Worm (Caenorhabditis elegans): Measurements from ENCODE around the gene wrt-6.
A peak's percentile ranks its signal among the peaks of the same experiment; 100 is the strongest.

DNA sequence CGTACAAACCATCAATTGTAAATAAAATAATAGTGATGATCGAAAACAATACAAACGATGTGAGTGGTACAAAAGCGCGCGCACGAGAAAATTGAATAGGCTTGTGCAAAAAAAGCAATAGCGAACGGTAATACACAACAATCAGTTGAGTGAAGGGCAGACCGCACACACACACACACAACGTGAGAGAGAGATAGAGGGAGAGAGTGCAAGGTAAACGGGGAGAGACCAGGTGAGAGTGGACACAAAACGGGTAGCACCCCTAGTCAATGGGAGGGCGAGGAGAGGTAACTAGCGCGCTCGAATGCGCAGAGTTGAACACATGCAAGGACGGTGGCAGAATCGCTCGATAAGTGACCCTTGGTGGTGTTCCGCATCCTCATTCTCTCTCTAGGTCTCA lies 7.8 kb upstream of the wrt-6 start:
- TF ChIP-seq elt-2 (tag; optimal IDR thresholded peaks at IDR 0.05) (peak; percentile 49), egl-27 (tag; optimal IDR thresholded peaks at IDR 0.05) (peak; percentile 15), snpc-4 (tag; optimal IDR thresholded peaks at IDR 0.05) (peak; percentile 1), fkh-2 (tag; optimal IDR thresholded peaks at IDR 0.05) (no peak), ceh-82 (tag; optimal IDR thresholded peaks at IDR 0.05) (no peak), fkh-10 (GFP tag; optimal IDR thresholded peaks at IDR 0.05) (no peak), ama-1 (optimal IDR thresholded peaks at IDR 0.05) (no peak), sea-2 (GFP tag; optimal IDR thresholded peaks at IDR 0.05) (no peak), nhr-11 (tag; optimal IDR thresholded peaks at IDR 0.05) (no peak), R02D3.7 (tag; optimal IDR thresholded peaks at IDR 0.05) (no peak), ceh-9 (tag; optimal IDR thresholded peaks at IDR 0.05) (no peak), elt-1 (tag; optimal IDR thresholded peaks at IDR 0.05) (no peak)
